Worm (Caenorhabditis elegans): ENCODE results near the gene oac-39.

DNA sequence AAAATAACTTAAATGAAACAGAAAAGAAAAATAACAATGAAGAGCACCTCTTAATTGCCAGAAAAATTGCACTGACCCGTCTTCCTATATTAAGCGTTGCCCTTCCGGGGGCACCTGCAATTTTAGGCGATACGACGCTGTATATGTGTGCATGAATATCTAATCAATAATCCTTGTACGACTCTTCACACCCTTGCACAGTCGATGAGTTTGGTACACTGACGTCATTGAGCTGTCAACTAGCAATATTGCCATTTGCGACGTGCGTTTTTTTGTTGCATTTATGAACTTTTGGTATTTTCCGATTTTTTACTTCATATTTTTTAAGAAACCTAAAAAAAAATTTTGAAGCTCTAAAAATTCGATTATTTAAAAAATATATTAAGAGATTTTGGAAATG is 5.5 kb downstream of the oac-39 start, which contains the start of gene kin-34:
- TF ChIP-seq nhr-77 (tag; optimal IDR thresholded peaks at IDR 0.05) (no peak), Y48G9A.11 (GFP tag; IDR thresholded peaks at IDR 0.05) (no peak)
